Fruit fly (Drosophila melanogaster) whole organism, embryonic: Measurements from ENCODE around the gene MED18.

Experiments used
- Ada2b ChIP-seq: fragments of 200-800 bp; sonication (Bioruptor generic); IDR thresholded peaks from 2 replicates; pipeline ENCODE4 v1.3.6; 2022; ENCODE audit warnings: missing biosample characterization, missing genetic modification characterization
- Atf6 ChIP-seq: fragments of 200-800 bp; sonication (Bioruptor generic); IDR thresholded peaks from 2 replicates; pipeline ENCODE4 v1.3.6; 2022; ENCODE audit warnings: missing biosample characterization, missing genetic modification characterization
- CG10654 ChIP-seq: fragments of 200-800 bp; sonication (Bioruptor generic); optimal IDR thresholded peaks from 2 replicates; lab custom pipeline; 2016; ENCODE audit warnings: missing biosample characterization, missing genetic modification characterization
- CG12299 ChIP-seq: fragments of 200-800 bp; sonication (Bioruptor generic); optimal IDR thresholded peaks from 2 replicates; lab custom pipeline; 2018; ENCODE audit warnings: missing biosample characterization, mild to moderate bottlenecking, missing genetic modification characterization
- CG12391 ChIP-seq: fragments of 200-800 bp; sonication (Bioruptor generic); optimal IDR thresholded peaks from 3 replicates; lab custom pipeline; 2018; ENCODE audit warnings: missing biosample characterization, mild to moderate bottlenecking, missing genetic modification characterization, moderate library complexity
- CG12659 ChIP-seq: fragments of 200-800 bp; sonication (Bioruptor generic); optimal IDR thresholded peaks from 3 replicates; lab custom pipeline; 2017; ENCODE audit warnings: mild to moderate bottlenecking, missing biosample characterization, missing genetic modification reagents, missing genetic modification characterization
- CG13624 ChIP-seq: fragments of 200-800 bp; sonication (Bioruptor generic); optimal IDR thresholded peaks from 2 replicates; lab custom pipeline; 2016; ENCODE audit warnings: missing biosample characterization, missing genetic modification characterization
- CG14014 ChIP-seq: fragments of 200-800 bp; sonication (Bioruptor generic); IDR thresholded peaks from 2 replicates; pipeline ENCODE4 v1.3.6; 2022; ENCODE audit warnings: missing biosample characterization, missing genetic modification characterization
- CG1529 ChIP-seq: fragments of 200-800 bp; sonication (Bioruptor generic); optimal IDR thresholded peaks from 3 replicates; lab custom pipeline; 2018; ENCODE audit warnings: missing biosample characterization, missing genetic modification characterization
- CG15696 ChIP-seq: fragments of 200-800 bp; sonication (Bioruptor generic); optimal IDR thresholded peaks from 2 replicates; lab custom pipeline; 2019; ENCODE audit warnings: missing biosample characterization, mild to moderate bottlenecking, missing genetic modification characterization, moderate library complexity
- CG16815 ChIP-seq: fragments of 200-800 bp; sonication (Bioruptor generic); optimal IDR thresholded peaks from 3 replicates; lab custom pipeline; 2017; ENCODE audit warnings: missing biosample characterization, mild to moderate bottlenecking, missing genetic modification characterization
- CG17385 ChIP-seq: fragments of 200-800 bp; sonication (Bioruptor generic); optimal IDR thresholded peaks from 3 replicates; lab custom pipeline; 2018; ENCODE audit warnings: missing biosample characterization, mild to moderate bottlenecking, missing genetic modification characterization
- CG17802 ChIP-seq: fragments of 200-800 bp; sonication (Bioruptor generic); optimal IDR thresholded peaks from 2 replicates; lab custom pipeline; 2018; ENCODE audit warnings: missing biosample characterization, mild to moderate bottlenecking, missing genetic modification characterization, moderate library complexity
- CG1832 ChIP-seq: fragments of 200-800 bp; sonication (Bioruptor generic); optimal IDR thresholded peaks from 2 replicates; lab custom pipeline; 2017; ENCODE audit warnings: missing biosample characterization, mild to moderate bottlenecking, missing genetic modification characterization, inconsistent platforms
- CG2875 ChIP-seq: fragments of 200-800 bp; sonication (Bioruptor generic); optimal IDR thresholded peaks from 2 replicates; lab custom pipeline; 2017; ENCODE audit warnings: missing biosample characterization, mild to moderate bottlenecking, missing genetic modification characterization, missing genetic modification reagents
- CG3995 ChIP-seq: fragments of 200-800 bp; sonication (Bioruptor generic); optimal IDR thresholded peaks from 3 replicates; lab custom pipeline; 2016; ENCODE audit warnings: missing biosample characterization, missing genetic modification characterization
- CG7556 ChIP-seq: fragments of 200-800 bp; sonication (Bioruptor generic); optimal IDR thresholded peaks from 2 replicates; lab custom pipeline; 2017; ENCODE audit warnings: missing biosample characterization, mild to moderate bottlenecking, missing genetic modification characterization
- CG7786 ChIP-seq: fragments of 200-800 bp; sonication (Bioruptor generic); optimal IDR thresholded peaks from 2 replicates; lab custom pipeline; 2016; ENCODE audit warnings: missing biosample characterization, missing genetic modification characterization
- CG8089 ChIP-seq: fragments of 200-800 bp; sonication (Bioruptor generic); optimal IDR thresholded peaks from 3 replicates; lab custom pipeline; 2016; ENCODE audit warnings: missing biosample characterization, missing genetic modification characterization
- Dll ChIP-seq: fragments of 200-800 bp; sonication (Bioruptor generic); IDR thresholded peaks from 4 replicates; pipeline ENCODE4 v1.3.6; 2022; ENCODE audit warnings: missing biosample characterization, missing genetic modification characterization; ENCODE audit not compliant: partially characterized antibody
- Dref ChIP-seq: fragments of 200-800 bp; sonication (Bioruptor generic); IDR thresholded peaks from 2 replicates; pipeline ENCODE4 v1.3.6; 2022; ENCODE audit warnings: missing biosample characterization, missing genetic modification characterization
- E2f1 ChIP-seq: fragments of 200-800 bp; sonication (Bioruptor generic); IDR thresholded peaks from 2 replicates; pipeline ENCODE4 v1.3.6; 2022; ENCODE audit warnings: missing biosample characterization, missing genetic modification characterization
- Eip74EF ChIP-seq, 2 experiments: fragments of 200-800 bp in 1 of 2; fragments of >200 bp in 1 of 2; sonication (Bioruptor generic) in 1 of 2; optimal IDR thresholded peaks; 2 replicates each; lab custom pipeline; 2017 to 2019; ENCODE audit warnings: missing biosample characterization in 2 of 2, missing genetic modification characterization in 2 of 2, mild to moderate bottlenecking in 1 of 2, moderate library complexity in 1 of 2
- Ets65A ChIP-seq: fragments of 200-800 bp; sonication (Bioruptor generic); peaks from one replicate; lab custom pipeline; 2016; ENCODE audit warnings: missing biosample characterization, missing genetic modification characterization
- Hey ChIP-seq: fragments of 200-800 bp; sonication (Bioruptor generic); optimal IDR thresholded peaks from 3 replicates; lab custom pipeline; 2018; ENCODE audit warnings: missing biosample characterization, mild to moderate bottlenecking, missing genetic modification characterization
- Hmx ChIP-seq: fragments of 200-800 bp; sonication (Bioruptor generic); optimal IDR thresholded peaks from 2 replicates; lab custom pipeline; 2016; ENCODE audit warnings: missing biosample characterization, missing genetic modification characterization
- MBD-R2 ChIP-seq: fragments of 200-800 bp; sonication (Bioruptor generic); IDR thresholded peaks from 2 replicates; pipeline ENCODE4 v1.3.6; 2022; ENCODE audit warnings: missing biosample characterization, missing genetic modification characterization
- Med ChIP-seq: fragments of 200-800 bp; sonication (Bioruptor generic); peaks from one replicate; lab custom pipeline; 2016; ENCODE audit warnings: missing biosample characterization, missing genetic modification characterization, mild to moderate bottlenecking, inconsistent platforms, moderate library complexity
- NK7.1 ChIP-seq: fragments of 200-800 bp; sonication (Bioruptor generic); optimal IDR thresholded peaks from 3 replicates; lab custom pipeline; 2016; ENCODE audit warnings: missing biosample characterization, missing genetic modification characterization
- Nf-YC ChIP-seq: fragments of 200-800 bp; optimal IDR thresholded peaks from 3 replicates; lab custom pipeline; 2019; ENCODE audit warnings: missing biosample characterization, mild to moderate bottlenecking, missing genetic modification characterization, moderate library complexity
- Rx ChIP-seq: fragments of 200-800 bp; sonication (Bioruptor generic); IDR thresholded peaks from 2 replicates; pipeline ENCODE4 v1.3.6; 2022; ENCODE audit warnings: missing biosample characterization, missing genetic modification characterization
- Sry-β ChIP-seq: fragments of 200-800 bp; sonication (Bioruptor generic); optimal IDR thresholded peaks from 2 replicates; lab custom pipeline; 2018; ENCODE audit warnings: missing biosample characterization, mild to moderate bottlenecking, missing genetic modification characterization, moderate library complexity
- Tbp ChIP-seq: fragments of >200 bp; optimal IDR thresholded peaks from 2 replicates; lab custom pipeline; 2018; ENCODE audit warnings: missing biosample characterization, missing genetic modification characterization
- aop ChIP-seq: fragments of 200-800 bp; sonication (Bioruptor generic); IDR thresholded peaks from 2 replicates; pipeline ENCODE4 v1.3.6; 2022; ENCODE audit warnings: missing biosample characterization, missing genetic modification characterization
- ap ChIP-seq: fragments of 200-800 bp; sonication (Bioruptor generic); IDR thresholded peaks from 2 replicates; pipeline ENCODE4 v1.3.6; 2022; ENCODE audit warnings: missing biosample characterization, missing genetic modification characterization
- br ChIP-seq: fragments of >200 bp; optimal IDR thresholded peaks from 2 replicates; lab custom pipeline; 2017
- caup ChIP-seq: fragments of 200-800 bp; sonication (Bioruptor generic); optimal IDR thresholded peaks from 3 replicates; lab custom pipeline; 2017; ENCODE audit warnings: missing biosample characterization, mild to moderate bottlenecking, missing genetic modification characterization, moderate library complexity; ENCODE audit not compliant: severe bottlenecking
- chm ChIP-seq: fragments of 200-800 bp; sonication (Bioruptor generic); IDR thresholded peaks from 2 replicates; pipeline ENCODE4 v1.3.6; 2022; ENCODE audit warnings: missing biosample characterization, missing genetic modification characterization
- cwo ChIP-seq: fragments of 200-800 bp; sonication (Bioruptor generic); optimal IDR thresholded peaks from 3 replicates; lab custom pipeline; 2017; ENCODE audit warnings: missing biosample characterization, missing genetic modification characterization, mild to moderate bottlenecking, moderate library complexity, missing genetic modification reagents
- dmrt11E ChIP-seq: fragments of 200-800 bp; sonication (Bioruptor generic); optimal IDR thresholded peaks from 3 replicates; lab custom pipeline; 2018; ENCODE audit warnings: missing biosample characterization, mild to moderate bottlenecking, missing genetic modification characterization, moderate library complexity
- gcm2 ChIP-seq: fragments of 200-800 bp; sonication (Bioruptor generic); optimal IDR thresholded peaks from 2 replicates; lab custom pipeline; 2016; ENCODE audit warnings: missing biosample characterization, missing genetic modification characterization
- gem ChIP-seq: fragments of 200-800 bp; sonication (Bioruptor generic); optimal IDR thresholded peaks from 2 replicates; lab custom pipeline; 2019; ENCODE audit warnings: missing biosample characterization, mild to moderate bottlenecking, missing genetic modification characterization, moderate library complexity
- nau ChIP-seq: fragments of 200-800 bp; sonication (Bioruptor generic); optimal IDR thresholded peaks from 3 replicates; lab custom pipeline; 2017; ENCODE audit warnings: missing biosample characterization, mild to moderate bottlenecking, missing genetic modification characterization, missing genetic modification reagents
- oc ChIP-seq: fragments of 200-800 bp; sonication (Bioruptor generic); optimal IDR thresholded peaks from 2 replicates; lab custom pipeline; 2018; ENCODE audit warnings: missing biosample characterization, mild to moderate bottlenecking, missing genetic modification characterization, moderate library complexity
- odd ChIP-seq: fragments of 200-800 bp; sonication (Bioruptor generic); optimal IDR thresholded peaks from 2 replicates; lab custom pipeline; 2017; ENCODE audit warnings: missing biosample characterization, mild to moderate bottlenecking, missing genetic modification characterization
- onecut ChIP-seq: fragments of 200-800 bp; sonication (Bioruptor generic); IDR thresholded peaks from 2 replicates; pipeline ENCODE4 v1.3.6; 2022; ENCODE audit warnings: missing biosample characterization, missing genetic modification characterization
- p53 ChIP-seq: fragments of 200-800 bp; sonication (Bioruptor generic); optimal IDR thresholded peaks from 2 replicates; lab custom pipeline; 2016; ENCODE audit warnings: missing biosample characterization, missing genetic modification characterization
- phol ChIP-seq: fragments of 200-800 bp; sonication (Bioruptor generic); optimal IDR thresholded peaks from 3 replicates; lab custom pipeline; 2018; ENCODE audit warnings: missing biosample characterization, mild to moderate bottlenecking, missing genetic modification characterization, moderate library complexity
- psq ChIP-seq: fragments of 200-800 bp; sonication (Bioruptor generic); optimal IDR thresholded peaks from 2 replicates; lab custom pipeline; 2017; ENCODE audit warnings: missing biosample characterization, missing genetic modification characterization
- sna ChIP-seq: fragments of 200-800 bp; sonication (Bioruptor generic); IDR thresholded peaks from 2 replicates; pipeline ENCODE4 v1.3.6; 2022; ENCODE audit warnings: missing biosample characterization, missing genetic modification characterization; ENCODE audit not compliant: partially characterized antibody
- sqz ChIP-seq: fragments of 200-800 bp; sonication (Bioruptor generic); optimal IDR thresholded peaks from 3 replicates; lab custom pipeline; 2018; ENCODE audit warnings: missing biosample characterization, mild to moderate bottlenecking, missing genetic modification characterization
- tgo ChIP-seq: fragments of 200-800 bp; sonication (Bioruptor generic); IDR thresholded peaks from 3 replicates; pipeline ENCODE4 v1.3.6; 2022; ENCODE audit warnings: missing biosample characterization, missing genetic modification characterization
- toy ChIP-seq: fragments of 200-800 bp; sonication (Bioruptor generic); IDR thresholded peaks from 2 replicates; pipeline ENCODE4 v1.3.6; 2022; ENCODE audit warnings: missing biosample characterization, missing genetic modification characterization

MED18 gene

DNA sequence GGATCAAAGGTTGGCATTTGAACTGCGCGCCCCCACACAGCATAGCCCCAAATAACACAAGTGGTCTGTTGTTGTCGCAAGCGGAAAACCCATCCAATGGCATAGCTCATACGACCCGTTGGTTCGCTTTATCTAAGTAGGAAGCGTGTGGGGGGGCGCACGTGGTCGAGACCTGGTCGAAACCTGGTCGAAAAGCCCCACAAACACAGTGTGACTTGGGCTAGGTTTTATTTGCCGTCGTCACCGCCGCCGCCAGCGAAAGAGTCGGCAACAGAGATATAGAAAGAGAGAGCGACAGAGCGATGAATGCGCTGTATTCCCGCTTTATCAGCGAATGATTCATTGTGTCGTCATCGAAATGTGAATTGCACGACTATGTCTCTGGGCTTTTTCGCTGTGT, 22.8 kb upstream of the MED18 start (continued):
- TF ChIP-seq CG2875 (GFP tag; lab: Kevin White, UChicago) = no peak
- no peak for TF ChIP-seq gcm2 (GFP tag; lab: Kevin White, UChicago)
- TF ChIP-seq aop = no peak
- no peak for TF ChIP-seq CG12299 (tag; lab: Kevin White, UChicago)
- TF ChIP-seq CG17385 (GFP tag; lab: Kevin White, UChicago) = no peak
- TF ChIP-seq Dll (GFP tag; lab: Robert Waterston, UW) = no peak
- TF ChIP-seq p53 (GFP tag; lab: Kevin White, UChicago) = no peak
- no peak for TF ChIP-seq br (lab: Kevin White, UChicago)
- no peak for TF ChIP-seq CG3995
- TF ChIP-seq Rx = no peak
- no peak for TF ChIP-seq CG17802 (tag; lab: Kevin White, UChicago)
- TF ChIP-seq CG1832 (GFP tag; lab: Kevin White, UChicago) = no peak
- TF ChIP-seq CG12391 (tag; lab: Kevin White, UChicago) = no peak
- no peak for TF ChIP-seq MBD-R2
- TF ChIP-seq Nf-YC (tag; lab: Kevin White, UChicago) = peak; percentile 65
- TF ChIP-seq CG15696 (tag; lab: Kevin White, UChicago) = no peak
- no peak for TF ChIP-seq CG12659 (GFP tag; lab: Kevin White, UChicago)
- peak; percentile 86 for TF ChIP-seq cwo
- no peak for TF ChIP-seq Ets65A (GFP tag; lab: Kevin White, UChicago)
- TF ChIP-seq chm (GFP tag; lab: Robert Waterston, UW) = no peak
- no peak for TF ChIP-seq phol (tag; lab: Kevin White, UChicago)
- TF ChIP-seq Ada2b (GFP tag; lab: Robert Waterston, UW) = no peak
- TF ChIP-seq CG14014 (GFP tag; lab: Robert Waterston, UW) = no peak
- no peak for TF ChIP-seq Dref (GFP tag; lab: Robert Waterston, UW)
- TF ChIP-seq onecut (GFP tag; lab: Robert Waterston, UW) = no peak
- no peak for TF ChIP-seq NK7.1 (GFP tag; lab: Kevin White, UChicago)
- peak; percentile 16; the same call in 1 of the 3 replicates for TF ChIP-seq tgo
- no peak for TF ChIP-seq odd (GFP tag; lab: Kevin White, UChicago)
- TF ChIP-seq CG10654 (GFP tag; lab: Kevin White, UChicago) = no peak
- TF ChIP-seq Med = peak; percentile 87
- no peak for TF ChIP-seq dmrt11E (tag; lab: Kevin White, UChicago)
- TF ChIP-seq E2f1 = no peak
- TF ChIP-seq nau (GFP tag; lab: Kevin White, UChicago) = no peak
- TF ChIP-seq CG13624 (GFP tag; lab: Kevin White, UChicago) = no peak
- TF ChIP-seq Hmx (GFP tag; lab: Kevin White, UChicago) = no peak
- TF ChIP-seq Atf6 (GFP tag; lab: Robert Waterston, UW) = no peak
- no peak for TF ChIP-seq sqz (GFP tag; lab: Kevin White, UChicago)
- no peak for TF ChIP-seq Tbp (GFP tag; lab: Kevin White, UChicago)
- TF ChIP-seq gem (tag; lab: Kevin White, UChicago) = no peak
- TF ChIP-seq CG7556 (GFP tag; lab: Kevin White, UChicago) = no peak
- TF ChIP-seq CG1529 (GFP tag; lab: Kevin White, UChicago) = no peak
- no peak for TF ChIP-seq psq (GFP tag; lab: Kevin White, UChicago)

DNA sequence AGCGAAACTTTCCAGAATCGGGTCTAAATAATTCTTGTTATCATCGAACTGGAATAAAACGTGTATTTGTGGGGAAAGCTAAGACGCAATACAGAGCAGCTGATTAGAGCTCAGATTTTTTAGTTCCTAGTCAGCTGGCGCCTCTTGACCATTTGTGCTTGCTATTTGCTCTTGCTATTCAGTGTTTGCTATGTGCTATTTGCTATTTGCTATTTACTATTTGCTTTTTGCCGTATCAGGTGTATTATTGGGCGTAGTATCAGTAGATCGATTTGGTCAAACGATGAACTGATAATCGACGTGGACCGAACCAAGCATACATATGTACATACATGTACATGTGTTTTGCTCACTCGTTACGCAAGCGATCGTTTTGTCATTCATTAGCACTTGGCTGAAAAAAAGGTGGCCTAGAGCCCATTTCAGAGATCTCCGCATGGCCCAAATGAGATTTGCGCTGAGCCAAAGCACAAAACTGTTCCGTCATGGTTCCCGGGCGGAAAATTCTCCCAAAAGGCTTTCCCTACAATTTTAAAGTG, 20.2 kb upstream of the MED18 start:
- peak; percentile 41; the same call in 1 of the 2 replicates for TF ChIP-seq Atf6 (GFP tag; lab: Robert Waterston, UW)
- TF ChIP-seq Eip74EF (GFP tag; optimal IDR thresholded peaks at IDR 0.05; lab: Kevin White, UChicago) = no peak
- TF ChIP-seq caup = peak; percentile 73
- TF ChIP-seq Hey (tag; lab: Kevin White, UChicago) = peak; percentile 56
- no peak for TF ChIP-seq Sry-β
- no peak for TF ChIP-seq sna
- TF ChIP-seq CG8089 (GFP tag; lab: Kevin White, UChicago) = peak; percentile 61
- peak; percentile 59 for TF ChIP-seq CG7786 (GFP tag; lab: Kevin White, UChicago)
- TF ChIP-seq CG16815 = no peak
- peak; percentile 53; the same call in 1 of the 2 replicates for TF ChIP-seq toy (GFP tag; lab: Robert Waterston, UW)
- no peak for TF ChIP-seq oc (tag; lab: Kevin White, UChicago)
- TF ChIP-seq ap (GFP tag; lab: Robert Waterston, UW) = no peak
